Worm (Caenorhabditis elegans): ENCODE measurements around the gene K06H6.5.

DNA sequence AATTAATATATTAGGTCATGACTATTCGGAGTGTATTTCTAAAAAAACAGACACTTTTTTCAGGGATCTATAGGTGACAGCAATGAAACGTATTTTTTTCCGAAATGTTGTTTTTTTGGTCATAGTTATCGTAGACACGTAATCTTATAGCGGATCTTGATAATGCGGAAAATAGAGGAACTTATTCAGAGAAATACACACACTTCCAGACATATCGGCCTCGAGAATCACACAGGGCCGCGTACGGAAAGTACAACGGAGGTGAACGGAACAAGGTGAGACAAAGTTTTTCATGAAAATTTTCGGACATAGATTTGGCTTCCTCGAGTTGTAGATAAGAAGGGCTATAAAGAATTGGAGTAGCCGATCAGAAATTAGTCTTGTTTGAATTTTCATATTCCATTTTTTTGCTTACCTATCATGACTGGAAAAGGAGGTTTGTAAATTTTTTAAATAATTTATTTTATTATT lies 37.1 kb upstream of the K06H6.5 start, which contains the start of gene nhr-155:
- no peak for TF ChIP-seq lin-13 (GFP tag; optimal IDR thresholded peaks at IDR 0.05)
- no peak for TF ChIP-seq ama-1 (optimal IDR thresholded peaks at IDR 0.05)
- no peak for TF ChIP-seq mdl-1 (tag; optimal IDR thresholded peaks at IDR 0.05)
- no peak for TF ChIP-seq nhr-237 (tag; optimal IDR thresholded peaks at IDR 0.05)

Measured in whole organism, L1 larva.